Fruit fly (Drosophila melanogaster): ENCODE measurements around the gene Dph4.
A peak's percentile ranks its signal among the peaks of the same experiment; 100 is the strongest.

Gene Dph4

DNA sequence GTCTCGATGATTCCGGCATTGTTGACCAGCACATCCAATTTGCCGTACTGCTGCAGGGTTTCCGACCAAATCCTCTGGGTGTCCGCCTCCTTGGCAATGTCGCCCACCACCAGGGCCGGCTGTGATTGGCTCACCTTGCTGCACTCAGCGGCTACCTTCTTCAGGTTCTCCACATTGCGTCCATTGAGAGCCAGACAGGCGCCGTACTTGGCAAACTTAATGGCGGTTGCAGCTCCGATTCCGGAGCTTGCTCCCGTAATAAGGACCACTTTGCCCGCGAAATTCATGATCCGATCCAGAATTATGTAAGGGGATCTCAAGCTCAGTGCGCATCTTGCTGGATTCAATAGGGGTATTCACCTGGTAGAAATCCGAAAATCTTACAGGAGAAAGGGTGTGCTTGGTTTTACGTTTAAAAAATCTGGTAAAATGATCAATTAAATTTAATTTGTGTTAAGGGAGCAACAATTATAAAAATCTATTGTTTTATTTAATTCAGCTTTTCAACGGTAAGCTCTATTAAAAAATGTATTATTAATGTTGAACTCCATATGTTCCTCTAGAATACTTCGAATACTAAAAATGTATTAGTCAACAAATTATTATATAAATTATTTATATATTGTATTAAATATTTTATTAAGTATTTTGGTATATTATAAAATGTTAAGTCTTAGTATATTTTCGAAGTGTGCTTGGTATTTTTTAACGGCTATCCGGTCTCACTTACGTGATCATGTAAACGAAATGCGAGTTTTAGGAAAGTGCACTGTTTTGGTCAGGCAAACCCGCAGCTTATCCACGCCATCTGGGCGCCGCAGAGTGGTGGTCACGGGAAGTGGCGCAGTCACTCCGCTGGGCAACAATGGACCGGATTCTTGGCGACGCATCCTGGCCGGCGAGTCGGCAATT is 12.8 kb upstream of the Dph4 start, which contains the start of the genes CG31548 and CG12170 (continued):
- TF ChIP-seq ham (GFP tag; IDR thresholded peaks at IDR 0.05) (no peak), Xbp1 (GFP tag; optimal IDR thresholded peaks at IDR 0.05) (peak; percentile 72), CG6254 (GFP tag; optimal IDR thresholded peaks at IDR 0.05) (no peak), nom (GFP tag; optimal IDR thresholded peaks at IDR 0.05) (no peak), da (GFP tag; optimal IDR thresholded peaks at IDR 0.05) (no peak), Fer3 (tag; optimal IDR thresholded peaks at IDR 0.05) (peak; percentile 45), CG31388 (GFP tag; optimal IDR thresholded peaks at IDR 0.05) (peak; percentile 36), Hand (GFP tag; optimal IDR thresholded peaks at IDR 0.05) (no peak), MBD-R2 (GFP tag; IDR thresholded peaks at IDR 0.05) (peak; percentile 53), cato (GFP tag; optimal IDR thresholded peaks at IDR 0.05; ENCODE audit: borderline replicate concordance) (no peak), Gug (GFP tag; IDR thresholded peaks at IDR 0.05) (no peak), lola (GFP tag; optimal IDR thresholded peaks at IDR 0.05) (peak in 1 of 3 experiments; percentile 56), odd (GFP tag; optimal IDR thresholded peaks at IDR 0.05) (no peak), Taf1 (GFP tag; IDR thresholded peaks at IDR 0.05) (no peak), bab2 (GFP tag; optimal IDR thresholded peaks at IDR 0.05) (peak; percentile 5), CG9609 (GFP tag; optimal IDR thresholded peaks at IDR 0.05) (peak; percentile 2), gfzf (GFP tag; optimal IDR thresholded peaks at IDR 0.05) (peak; percentile 49), Doc2 (GFP tag; IDR thresholded peaks at IDR 0.05) (no peak), Chrac-16 (GFP tag; optimal IDR thresholded peaks at IDR 0.05) (peak; percentile 39), Pdp1 (GFP tag; optimal IDR thresholded peaks at IDR 0.05) (peak in 1 of 2 experiments; percentile 97), Ptx1 (GFP tag; IDR thresholded peaks at IDR 0.05) (peak; percentile 36; the same call in 1 of the 2 replicates), CG10654 (GFP tag; optimal IDR thresholded peaks at IDR 0.05) (peak; percentile 30), Asciz (GFP tag; optimal IDR thresholded peaks at IDR 0.05) (no peak), CG12236 (GFP tag; optimal IDR thresholded peaks at IDR 0.05) (no peak), CG4404 (GFP tag; IDR thresholded peaks at IDR 0.05) (no peak), Deaf1 (tag; optimal IDR thresholded peaks at IDR 0.05) (no peak), ro (GFP tag; IDR thresholded peaks at IDR 0.05) (no peak), CG3163 (GFP tag; optimal IDR thresholded peaks at IDR 0.05) (no peak), GATAe (GFP tag; conservative IDR thresholded peaks at IDR 0.05) (no peak), CG11247 (GFP tag; IDR thresholded peaks at IDR 0.05) (no peak), HLH54F (GFP tag; optimal IDR thresholded peaks at IDR 0.05) (no peak), CG3281 (GFP tag; optimal IDR thresholded peaks at IDR 0.05) (peak; percentile 40), Atf6 (GFP tag; IDR thresholded peaks at IDR 0.05) (peak; percentile 39; the same call in 1 of the 2 replicates), CG4854 (GFP tag; optimal IDR thresholded peaks at IDR 0.05) (peak; percentile 11), CG42726 (GFP tag; IDR thresholded peaks at IDR 0.05; ENCODE audit: partially characterized antibody) (no peak), CG13775 (GFP tag; optimal IDR thresholded peaks at IDR 0.05) (peak; percentile 62), hth (optimal IDR thresholded peaks at IDR 0.05) (no peak), org-1 (GFP tag; optimal IDR thresholded peaks at IDR 0.05) (no peak), HmgD (GFP tag; optimal IDR thresholded peaks at IDR 0.05) (no peak), Bteb2 (GFP tag; optimal IDR thresholded peaks at IDR 0.05) (no peak), sug (tag; optimal IDR thresholded peaks at IDR 0.05) (no peak), ttk (GFP tag; IDR thresholded peaks at IDR 0.05) (0 out of 2 replicates have a peak, but pooled peaks have one; percentile 15), fd102C (GFP tag; optimal IDR thresholded peaks at IDR 0.05) (no peak), CG6689 (GFP tag; IDR thresholded peaks at IDR 0.05) (peak; percentile 58; the same call in 1 of the 2 replicates), wdn (GFP tag; IDR thresholded peaks at IDR 0.05) (no peak), lbe (GFP tag; optimal IDR thresholded peaks at IDR 0.05) (peak; percentile 22), CG4707 (GFP tag; optimal IDR thresholded peaks at IDR 0.05) (no peak), sc (optimal IDR thresholded peaks at IDR 0.05) (no peak), sc (GFP tag; optimal IDR thresholded peaks at IDR 0.05) (no peak)
